Fruit fly (Drosophila melanogaster) whole organism, prepupa: ENCODE data around the gene CG42709.

Experiments
- CG10631 ChIP-seq: fragments of 200-800 bp; sonication (Bioruptor generic); optimal IDR thresholded peaks from 2 replicates; lab custom pipeline; 2016; ENCODE audit warnings: missing biosample characterization, missing genetic modification characterization
- CG10669 ChIP-seq: fragments of 200-800 bp; sonication (Bioruptor generic); optimal IDR thresholded peaks from 3 replicates; lab custom pipeline; 2018; ENCODE audit warnings: missing biosample characterization, mild to moderate bottlenecking, missing genetic modification characterization, moderate library complexity
- CG11294 ChIP-seq: fragments of 200-800 bp; sonication (Bioruptor generic); IDR thresholded peaks from 2 replicates; pipeline ENCODE4 v1.3.6; 2022; ENCODE audit warnings: missing biosample characterization, missing genetic modification characterization
- CG11762 ChIP-seq: fragments of 200-800 bp; sonication (Bioruptor generic); optimal IDR thresholded peaks from 3 replicates; lab custom pipeline; 2016; ENCODE audit warnings: missing biosample characterization, missing genetic modification characterization; ENCODE audit not compliant: insufficient read depth
- CG11902 ChIP-seq: fragments of 200-800 bp; sonication (Bioruptor generic); optimal IDR thresholded peaks from 3 replicates; lab custom pipeline; 2016; ENCODE audit warnings: missing biosample characterization, missing genetic modification characterization
- CG15336 ChIP-seq: fragments of 200-800 bp; sonication (Bioruptor generic); IDR thresholded peaks from 2 replicates; pipeline ENCODE4 v1.3.6; 2022; ENCODE audit warnings: missing biosample characterization, missing genetic modification characterization
- CG1621 ChIP-seq: fragments of 200-800 bp; sonication (Bioruptor generic); optimal IDR thresholded peaks from 3 replicates; lab custom pipeline; 2018; ENCODE audit warnings: missing biosample characterization, mild to moderate bottlenecking, missing genetic modification characterization
- CG16779 ChIP-seq: fragments of 200-800 bp; sonication (Bioruptor generic); optimal IDR thresholded peaks from 3 replicates; lab custom pipeline; 2017; ENCODE audit warnings: missing biosample characterization, mild to moderate bottlenecking, missing genetic modification characterization
- CG31627 ChIP-seq: fragments of 200-800 bp; sonication (Bioruptor generic); optimal IDR thresholded peaks from 3 replicates; lab custom pipeline; 2016; ENCODE audit warnings: missing biosample characterization, missing genetic modification characterization
- CG32006 ChIP-seq: fragments of 200-800 bp; sonication (Bioruptor generic); optimal IDR thresholded peaks from 3 replicates; lab custom pipeline; 2017; ENCODE audit warnings: missing biosample characterization, mild to moderate bottlenecking, missing genetic modification characterization
- CG3919 ChIP-seq: fragments of 200-800 bp; sonication (Bioruptor generic); optimal IDR thresholded peaks from 3 replicates; lab custom pipeline; 2016; ENCODE audit warnings: missing biosample characterization, missing genetic modification characterization
- CG4318 ChIP-seq: fragments of 200-800 bp; sonication (Bioruptor generic); optimal IDR thresholded peaks from 3 replicates; lab custom pipeline; 2017; ENCODE audit warnings: missing biosample characterization, mild to moderate bottlenecking, missing genetic modification characterization
- CG6163 ChIP-seq: fragments of 200-800 bp; sonication (Bioruptor generic); IDR thresholded peaks from 3 replicates; pipeline ENCODE4 v1.3.6; 2022; ENCODE audit warnings: missing biosample characterization, missing genetic modification characterization
- CG6276 ChIP-seq: fragments of 200-800 bp; sonication (Bioruptor generic); optimal IDR thresholded peaks from 2 replicates; lab custom pipeline; 2017; ENCODE audit warnings: missing biosample characterization, mild to moderate bottlenecking, missing genetic modification characterization
- CG6792 ChIP-seq: fragments of 200-800 bp; sonication (Bioruptor generic); optimal IDR thresholded peaks from 3 replicates; lab custom pipeline; 2016; ENCODE audit warnings: missing biosample characterization, missing genetic modification characterization
- CG6808 ChIP-seq: fragments of 200-800 bp; sonication (Bioruptor generic); optimal IDR thresholded peaks from 3 replicates; lab custom pipeline; 2017; ENCODE audit warnings: missing biosample characterization, missing genetic modification characterization, mild to moderate bottlenecking, moderate library complexity, missing genetic modification reagents
- CG7368 ChIP-seq: fragments of 200-800 bp; sonication (Bioruptor generic); optimal IDR thresholded peaks from 3 replicates; lab custom pipeline; 2016; ENCODE audit warnings: missing biosample characterization, missing genetic modification characterization
- CG8119 ChIP-seq: fragments of 200-800 bp; sonication (Bioruptor generic); IDR thresholded peaks from 3 replicates; pipeline ENCODE4 v1.3.6; 2022; ENCODE audit warnings: missing biosample characterization, missing genetic modification characterization
- CG8319 ChIP-seq: fragments of 200-800 bp; sonication (Bioruptor generic); optimal IDR thresholded peaks from 3 replicates; lab custom pipeline; 2016; ENCODE audit warnings: missing biosample characterization, missing genetic modification characterization
- CG8632 ChIP-seq: fragments of 200-800 bp; sonication (Bioruptor generic); optimal IDR thresholded peaks from 3 replicates; lab custom pipeline; 2016; ENCODE audit warnings: missing biosample characterization, missing genetic modification characterization
- CG9139 ChIP-seq: fragments of 200-800 bp; sonication (Bioruptor generic); optimal IDR thresholded peaks from 3 replicates; lab custom pipeline; 2017; ENCODE audit warnings: missing biosample characterization, mild to moderate bottlenecking, missing genetic modification characterization
- Eip75B ChIP-seq: fragments of 200-800 bp; sonication (Bioruptor generic); optimal IDR thresholded peaks from 3 replicates; lab custom pipeline; 2016; ENCODE audit warnings: missing biosample characterization, missing genetic modification characterization
- Eip93F ChIP-seq: fragments of 200-800 bp; sonication (Bioruptor generic); optimal IDR thresholded peaks from 2 replicates; lab custom pipeline; 2016; ENCODE audit warnings: missing biosample characterization, mild to moderate bottlenecking, missing genetic modification characterization
- Ets21C ChIP-seq: fragments of 200-800 bp; sonication (Bioruptor generic); optimal IDR thresholded peaks from 3 replicates; lab custom pipeline; 2016; ENCODE audit warnings: missing biosample characterization, missing genetic modification characterization
- Ets96B ChIP-seq: fragments of 200-800 bp; optimal IDR thresholded peaks from 2 replicates; lab custom pipeline; 2019; ENCODE audit warnings: missing biosample characterization, mild to moderate bottlenecking, missing genetic modification characterization, moderate library complexity
- Gug ChIP-seq: fragments of 200-800 bp; sonication (Bioruptor generic); IDR thresholded peaks from 2 replicates; pipeline ENCODE4 v1.3.6; 2022; ENCODE audit warnings: missing biosample characterization, missing genetic modification characterization
- Hr38 ChIP-seq: sonication (Bioruptor generic); optimal IDR thresholded peaks from 2 replicates; lab custom pipeline; 2016; ENCODE audit warnings: missing biosample characterization, missing genetic modification characterization
- Hr39 ChIP-seq: fragments of 200-800 bp; sonication (Bioruptor generic); optimal IDR thresholded peaks from 2 replicates; lab custom pipeline; 2016; ENCODE audit warnings: missing biosample characterization, missing genetic modification characterization
- Hr4 ChIP-seq: fragments of 200-800 bp; sonication (Bioruptor generic); optimal IDR thresholded peaks from 3 replicates; lab custom pipeline; 2016; ENCODE audit warnings: missing biosample characterization, missing genetic modification characterization
- Lpt ChIP-seq: fragments of 200-800 bp; sonication (Bioruptor generic); optimal IDR thresholded peaks from 3 replicates; lab custom pipeline; 2016; ENCODE audit warnings: missing biosample characterization, missing genetic modification characterization
- Met ChIP-seq: fragments of 200-800 bp; sonication (Bioruptor generic); optimal IDR thresholded peaks from 3 replicates; lab custom pipeline; 2016; ENCODE audit warnings: missing biosample characterization, missing genetic modification characterization
- OdsH ChIP-seq: fragments of 200-800 bp; sonication (Bioruptor generic); optimal IDR thresholded peaks from 3 replicates; lab custom pipeline; 2016; ENCODE audit warnings: missing biosample characterization, missing genetic modification characterization
- Smox ChIP-seq: fragments of 200-800 bp; sonication (Bioruptor generic); optimal IDR thresholded peaks from 3 replicates; lab custom pipeline; 2016; ENCODE audit warnings: missing biosample characterization, missing genetic modification characterization
- Sox102F ChIP-seq: fragments of 200-800 bp; sonication (Bioruptor generic); optimal IDR thresholded peaks from 2 replicates; lab custom pipeline; 2016; ENCODE audit warnings: missing biosample characterization, mild to moderate bottlenecking, missing genetic modification characterization
- Sox15 ChIP-seq: fragments of 200-800 bp; sonication (Bioruptor generic); optimal IDR thresholded peaks from 3 replicates; lab custom pipeline; 2016; ENCODE audit warnings: missing biosample characterization, missing genetic modification characterization
- achi ChIP-seq: fragments of 200-800 bp; sonication (Bioruptor generic); optimal IDR thresholded peaks from 3 replicates; lab custom pipeline; 2016; ENCODE audit warnings: missing biosample characterization, missing genetic modification characterization
- acj6 ChIP-seq: fragments of 200-800 bp; sonication (Bioruptor generic); optimal IDR thresholded peaks from 3 replicates; lab custom pipeline; 2016; ENCODE audit warnings: missing biosample characterization, missing genetic modification characterization
- cyc ChIP-seq: fragments of 200-800 bp; sonication (Bioruptor generic); optimal IDR thresholded peaks from 3 replicates; lab custom pipeline; 2016; ENCODE audit warnings: missing biosample characterization, missing genetic modification characterization
- dac ChIP-seq: fragments of 200-800 bp; sonication (Bioruptor generic); optimal IDR thresholded peaks from 2 replicates; lab custom pipeline; 2017; ENCODE audit warnings: missing biosample characterization, mild to moderate bottlenecking, missing genetic modification characterization
- dsx ChIP-seq: fragments of 200-800 bp; optimal IDR thresholded peaks from 3 replicates; lab custom pipeline; 2019; ENCODE audit warnings: missing biosample characterization, mild to moderate bottlenecking, missing genetic modification characterization, moderate library complexity; ENCODE audit not compliant: poor library complexity, severe bottlenecking
- esn ChIP-seq: fragments of 200-800 bp; sonication (Bioruptor generic); optimal IDR thresholded peaks from 2 replicates; lab custom pipeline; 2016; ENCODE audit warnings: missing biosample characterization, mild to moderate bottlenecking, missing genetic modification characterization, moderate library complexity
- fd59A ChIP-seq: fragments of 200-800 bp; sonication (Bioruptor generic); optimal IDR thresholded peaks from 2 replicates; lab custom pipeline; 2017; ENCODE audit warnings: missing biosample characterization, mild to moderate bottlenecking, missing genetic modification characterization, missing genetic modification reagents
- fd85E ChIP-seq: fragments of 200-800 bp; sonication (Bioruptor generic); optimal IDR thresholded peaks from 3 replicates; lab custom pipeline; 2016; ENCODE audit warnings: missing biosample characterization, missing genetic modification characterization
- fkh ChIP-seq: fragments of 200-800 bp; sonication (Bioruptor generic); optimal IDR thresholded peaks from 3 replicates; lab custom pipeline; 2017; ENCODE audit warnings: missing biosample characterization, mild to moderate bottlenecking, missing genetic modification characterization, moderate library complexity
- lz ChIP-seq: fragments of 200-800 bp; sonication (Bioruptor generic); optimal IDR thresholded peaks from 3 replicates; lab custom pipeline; 2016; ENCODE audit warnings: missing biosample characterization, missing genetic modification characterization
- net ChIP-seq: fragments of 200-800 bp; sonication (Bioruptor generic); optimal IDR thresholded peaks from 3 replicates; lab custom pipeline; 2016; ENCODE audit warnings: missing biosample characterization, missing genetic modification characterization
- pdm3 ChIP-seq: fragments of 200-800 bp; sonication (Bioruptor generic); optimal IDR thresholded peaks from 3 replicates; lab custom pipeline; 2016; ENCODE audit warnings: missing biosample characterization, missing genetic modification characterization
- salr ChIP-seq, 2 experiments: fragments of 200-800 bp; sonication (Bioruptor generic); optimal IDR thresholded peaks; 3 replicates each; lab custom pipeline; 2016 to 2018; ENCODE audit warnings: missing biosample characterization in 2 of 2, missing genetic modification characterization in 2 of 2, mild to moderate bottlenecking in 1 of 2
- spab ChIP-seq: fragments of 200-800 bp; sonication (Bioruptor generic); optimal IDR thresholded peaks from 2 replicates; lab custom pipeline; 2017; ENCODE audit warnings: missing biosample characterization, mild to moderate bottlenecking, missing genetic modification characterization, missing genetic modification reagents
- ss ChIP-seq, 2 experiments: fragments of 200-800 bp; sonication (Bioruptor generic); optimal IDR thresholded peaks; 2 replicates in 1 of 2; 3 replicates in 1 of 2; lab custom pipeline; 2017 to 2018; ENCODE audit warnings: mild to moderate bottlenecking in 2 of 2, missing biosample characterization in 2 of 2, missing genetic modification characterization in 2 of 2, moderate library complexity in 1 of 2
- svp ChIP-seq: fragments of 200-800 bp; sonication (Bioruptor generic); peaks from one replicate; lab custom pipeline; 2016; ENCODE audit warnings: missing biosample characterization, missing genetic modification characterization
- topi ChIP-seq: fragments of 200-800 bp; sonication (Bioruptor generic); optimal IDR thresholded peaks from 3 replicates; lab custom pipeline; 2016; ENCODE audit warnings: missing biosample characterization, missing genetic modification characterization
- vri ChIP-seq: fragments of 200-800 bp; sonication (Bioruptor generic); optimal IDR thresholded peaks from 3 replicates; lab custom pipeline; 2016; ENCODE audit warnings: missing biosample characterization, mild to moderate bottlenecking, missing genetic modification characterization

Gene CG42709

DNA sequence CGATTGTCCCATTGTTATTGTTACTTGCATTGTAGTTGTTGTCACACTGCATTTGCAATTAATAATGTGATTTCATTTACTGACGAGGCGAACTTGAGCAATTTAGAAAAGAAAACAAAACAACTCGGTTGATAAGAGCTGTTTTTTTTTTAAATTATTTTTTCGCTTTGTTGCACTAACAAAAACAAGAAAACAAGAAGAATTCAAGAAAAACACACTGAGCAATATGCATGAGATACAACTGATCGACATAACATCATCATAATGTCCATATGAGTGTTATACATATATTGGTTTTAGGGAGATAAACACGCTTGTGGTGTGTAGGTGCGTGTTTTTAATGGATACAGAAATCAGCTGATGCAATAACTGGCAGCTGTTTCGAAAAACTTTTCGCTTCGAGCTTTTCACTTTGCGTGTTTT lies 12.5 kb downstream of the CG42709 start:
- no peak for TF ChIP-seq spab (GFP tag; lab: Kevin White, UChicago)
- no peak for TF ChIP-seq Ets96B (tag; lab: Kevin White, UChicago)
- TF ChIP-seq Met (GFP tag; lab: Kevin White, UChicago), result no peak
- no peak for TF ChIP-seq lz (GFP tag; lab: Kevin White, UChicago)
- TF ChIP-seq fd59A (GFP tag; lab: Kevin White, UChicago), result no peak
- TF ChIP-seq Hr4 (GFP tag; lab: Kevin White, UChicago), result peak; percentile 78
- TF ChIP-seq CG6808 (GFP tag; lab: Kevin White, UChicago), result peak; percentile 32
- TF ChIP-seq Smox, result no peak
- TF ChIP-seq fd85E, result no peak
- peak; percentile 86 for TF ChIP-seq vri (GFP tag; lab: Kevin White, UChicago)
- peak; percentile 84 for TF ChIP-seq CG15336 (GFP tag; lab: Robert Waterston, UW)
- peak; percentile 57 for TF ChIP-seq dac (GFP tag; lab: Kevin White, UChicago)
- no peak for TF ChIP-seq svp (GFP tag; lab: Kevin White, UChicago)
- TF ChIP-seq CG8319 (GFP tag; lab: Kevin White, UChicago), result no peak
- peak; percentile 63 for TF ChIP-seq net
- TF ChIP-seq Lpt, result peak; percentile 78
- peak; percentile 84 for TF ChIP-seq CG32006
- TF ChIP-seq CG8119 (GFP tag; lab: Robert Waterston, UW), result peak; percentile 91
- no peak for TF ChIP-seq ss (GFP tag; optimal IDR thresholded peaks at IDR 0.05; lab: Kevin White, UChicago)
- TF ChIP-seq CG1621 (tag; lab: Kevin White, UChicago), result no peak
- no peak for TF ChIP-seq Hr38 (GFP tag; lab: Kevin White, UChicago)
- peak; percentile 7 for TF ChIP-seq CG10631 (GFP tag; lab: Kevin White, UChicago)
- TF ChIP-seq CG16779 (tag; lab: Kevin White, UChicago), result peak; percentile 77
- TF ChIP-seq Eip93F, result peak; percentile 24
- no peak for TF ChIP-seq Sox15 (GFP tag; lab: Kevin White, UChicago)
- TF ChIP-seq OdsH (GFP tag; lab: Kevin White, UChicago), result peak; percentile 52
- peak; percentile 51 for TF ChIP-seq pdm3 (GFP tag; lab: Kevin White, UChicago)
- TF ChIP-seq Gug, result peak; percentile 76
- no peak for TF ChIP-seq Ets21C
- no peak for TF ChIP-seq Hr39 (GFP tag; lab: Kevin White, UChicago)
- no peak for TF ChIP-seq cyc (GFP tag; lab: Kevin White, UChicago)
- TF ChIP-seq Sox102F (GFP tag; lab: Kevin White, UChicago), result no peak
- no peak for TF ChIP-seq CG10669 (GFP tag; lab: Kevin White, UChicago)
- peak in 1 of 2 experiments; percentile 35 for TF ChIP-seq salr (GFP tag; optimal IDR thresholded peaks at IDR 0.05; lab: Kevin White, UChicago)
- TF ChIP-seq CG9139 (GFP tag; lab: Kevin White, UChicago), result no peak
- peak; percentile 86 for TF ChIP-seq CG6163 (GFP tag; lab: Robert Waterston, UW)
- TF ChIP-seq CG11902, result no peak
- no peak for TF ChIP-seq CG3919 (GFP tag; lab: Kevin White, UChicago)
- no peak for TF ChIP-seq esn (GFP tag; lab: Kevin White, UChicago)
- TF ChIP-seq CG11294, result peak; percentile 50; the same call in 1 of the 2 replicates
- no peak for TF ChIP-seq Eip75B
- peak; percentile 49 for TF ChIP-seq CG11762 (GFP tag; lab: Kevin White, UChicago)
- TF ChIP-seq dsx (GFP tag; lab: Kevin White, UChicago), result no peak
- TF ChIP-seq CG31627 (GFP tag; lab: Kevin White, UChicago), result no peak
- peak; percentile 18 for TF ChIP-seq achi (GFP tag; lab: Kevin White, UChicago)
- TF ChIP-seq CG6276, result peak; percentile 95
- TF ChIP-seq CG4318 (GFP tag; lab: Kevin White, UChicago), result peak; percentile 50
- peak; percentile 52 for TF ChIP-seq fkh (GFP tag; lab: Kevin White, UChicago)
- TF ChIP-seq topi (GFP tag; lab: Kevin White, UChicago), result no peak
- peak; percentile 18 for TF ChIP-seq acj6 (GFP tag; lab: Kevin White, UChicago)
- no peak for TF ChIP-seq CG7368 (GFP tag; lab: Kevin White, UChicago)
- peak; percentile 10 for TF ChIP-seq CG6792 (GFP tag; lab: Kevin White, UChicago)
- no peak for TF ChIP-seq CG8632
